ENCODE assay signal across 1 fruit fly cellular context in genomic region chr2L:16815989-16816749, dm6.
A peak's percentile ranks its signal among the peaks of the same experiment; 100 is the strongest.
TF ChIP-seq lines count a peak whose summit lies in the region.

Gene mdy (plus strand): TSS chr2L:16816660.

TF ChIP-seq in whole organism, embryonic, 481 proteins besides CTCF, POLR2A, EP300 and RAD21 (continued from another document and continues in another):
- TF ChIP-seq gcm2 (GFP tag; optimal IDR thresholded peaks at IDR 0.05; lab: Kevin White, UChicago) (peak; percentile 23), lola (GFP tag; optimal IDR thresholded peaks at IDR 0.05; lab: Kevin White, UChicago) (peak in 1 of 3 experiments; percentile 62), CG30431 (GFP tag; optimal IDR thresholded peaks at IDR 0.05; lab: Kevin White, UChicago) (peak; percentile 15), CG17612 (GFP tag; IDR thresholded peaks at IDR 0.05; lab: Robert Waterston, UW) (no peak), tup (GFP tag; optimal IDR thresholded peaks at IDR 0.05; lab: Kevin White, UChicago) (peak; percentile 29), CG11093 (GFP tag; IDR thresholded peaks at IDR 0.05; lab: Robert Waterston, UW) (0 out of 3 replicates have a peak, but pooled peaks have one; percentile 25), CG3995 (GFP tag; optimal IDR thresholded peaks at IDR 0.05; lab: Kevin White, UChicago) (no peak), wor (GFP tag; IDR thresholded peaks at IDR 0.05; lab: Robert Waterston, UW) (no peak; the same call in 1 of the 2 replicates), CG1024 (GFP tag; IDR thresholded peaks at IDR 0.05; lab: Robert Waterston, UW) (peak; percentile 27; the same call in 1 of the 2 replicates), pita (GFP tag; optimal IDR thresholded peaks at IDR 0.05; lab: Kevin White, UChicago) (peak; percentile 1), CG1603 (tag; optimal IDR thresholded peaks at IDR 0.05; lab: Kevin White, UChicago) (peak; percentile 72), CG10543 (GFP tag; optimal IDR thresholded peaks at IDR 0.05; lab: Kevin White, UChicago) (no peak), ara (GFP tag; IDR thresholded peaks at IDR 0.05; lab: Robert Waterston, UW) (peak; percentile 64), toy (GFP tag; IDR thresholded peaks at IDR 0.05; lab: Robert Waterston, UW) (no peak), NFAT (GFP tag; IDR thresholded peaks at IDR 0.05; lab: Robert Waterston, UW) (peak; percentile 86), CG15601 (tag; optimal IDR thresholded peaks at IDR 0.05; lab: Kevin White, UChicago) (peak; percentile 44), aop (GFP tag; IDR thresholded peaks at IDR 0.05; lab: Robert Waterston, UW) (no peak), prd (optimal IDR thresholded peaks at IDR 0.05; lab: Kevin White, UChicago) (no peak), prd (GFP tag; IDR thresholded peaks at IDR 0.05; lab: Robert Waterston, UW) (peak; percentile 69), stc (GFP tag; IDR thresholded peaks at IDR 0.05; lab: Robert Waterston, UW) (0 out of 2 replicates have a peak, but pooled peaks have one; percentile 5), Dp (GFP tag; optimal IDR thresholded peaks at IDR 0.05; lab: Kevin White, UChicago) (peak; percentile 89), wdn (GFP tag; IDR thresholded peaks at IDR 0.05; lab: Robert Waterston, UW) (peak; percentile 51; the same call in 1 of the 2 replicates), CG15269 (tag; optimal IDR thresholded peaks at IDR 0.05; lab: Kevin White, UChicago) (peak; percentile 45), PHDP (tag; optimal IDR thresholded peaks at IDR 0.05; lab: Kevin White, UChicago) (peak; percentile 58), CG12155 (GFP tag; optimal IDR thresholded peaks at IDR 0.05; lab: Kevin White, UChicago) (peak; percentile 41), Lhr (GFP tag; optimal IDR thresholded peaks at IDR 0.05; lab: Kevin White, UChicago) (peak; percentile 79), exex (tag; optimal IDR thresholded peaks at IDR 0.05; lab: Kevin White, UChicago) (no peak), bigmax (GFP tag; optimal IDR thresholded peaks at IDR 0.05; lab: Kevin White, UChicago) (no peak), klu (GFP tag; IDR thresholded peaks at IDR 0.05; lab: Robert Waterston, UW) (peak; percentile 45; the same call in 1 of the 2 replicates), Doc3 (GFP tag; IDR thresholded peaks at IDR 0.05; lab: Robert Waterston, UW; ENCODE audit: partially characterized antibody) (no peak), CG1792 (GFP tag; optimal IDR thresholded peaks at IDR 0.05; lab: Kevin White, UChicago) (peak; percentile 17), C15 (GFP tag; IDR thresholded peaks at IDR 0.05; lab: Robert Waterston, UW) (no peak), pzg (GFP tag; optimal IDR thresholded peaks at IDR 0.05; lab: Kevin White, UChicago) (peak; percentile 54), Jarid2 (GFP tag; optimal IDR thresholded peaks at IDR 0.05; lab: Kevin White, UChicago) (no peak), schlank (tag; optimal IDR thresholded peaks at IDR 0.05; lab: Kevin White, UChicago) (no peak), ems (GFP tag; optimal IDR thresholded peaks at IDR 0.05; lab: Kevin White, UChicago) (peak; percentile 48), twi (tag; optimal IDR thresholded peaks at IDR 0.05; lab: Kevin White, UChicago) (no peak), CG18262 (tag; optimal IDR thresholded peaks at IDR 0.05; lab: Kevin White, UChicago) (peak; percentile 68), salm (tag; optimal IDR thresholded peaks at IDR 0.05; lab: Kevin White, UChicago) (no peak), slp2 (GFP tag; optimal IDR thresholded peaks at IDR 0.05; lab: Kevin White, UChicago) (peak; percentile 30), fd96Cb (tag; optimal IDR thresholded peaks at IDR 0.05; lab: Kevin White, UChicago) (peak; percentile 12), HmgZ (tag; optimal IDR thresholded peaks at IDR 0.05; lab: Kevin White, UChicago) (peak; percentile 55), Meics (GFP tag; optimal IDR thresholded peaks at IDR 0.05; lab: Kevin White, UChicago) (peak; percentile 26), CG18011 (GFP tag; optimal IDR thresholded peaks at IDR 0.05; lab: Kevin White, UChicago) (peak; percentile 52), ssp (GFP tag; IDR thresholded peaks at IDR 0.05; lab: Robert Waterston, UW) (peak; percentile 55; the same call in 1 of the 2 replicates), CG31441 (GFP tag; IDR thresholded peaks at IDR 0.05; lab: Robert Waterston, UW) (peak; percentile 63), NC2β (GFP tag; optimal IDR thresholded peaks at IDR 0.05; lab: Kevin White, UChicago) (peak; percentile 37), Lim3 (GFP tag; IDR thresholded peaks at IDR 0.05; lab: Robert Waterston, UW) (no peak), cad (GFP tag; optimal IDR thresholded peaks at IDR 0.05; lab: Kevin White, UChicago) (no peak), disco-r (GFP tag; optimal IDR thresholded peaks at IDR 0.05; lab: Kevin White, UChicago) (no peak), CG9215 (GFP tag; IDR thresholded peaks at IDR 0.05; lab: Robert Waterston, UW) (no peak), lbe (GFP tag; optimal IDR thresholded peaks at IDR 0.05; lab: Kevin White, UChicago) (peak; percentile 61), wek (GFP tag; optimal IDR thresholded peaks at IDR 0.05; lab: Kevin White, UChicago) (no peak), CG12071 (GFP tag; optimal IDR thresholded peaks at IDR 0.05; lab: Kevin White, UChicago) (no peak), CG12391 (tag; optimal IDR thresholded peaks at IDR 0.05; lab: Kevin White, UChicago) (peak; percentile 77), amos (GFP tag; IDR thresholded peaks at IDR 0.05; lab: Robert Waterston, UW; ENCODE audit: partially characterized antibody) (no peak), Hr51 (GFP tag; optimal IDR thresholded peaks at IDR 0.05; lab: Kevin White, UChicago) (peak; percentile 45 to 53), Sox100B (GFP tag; optimal IDR thresholded peaks at IDR 0.05; lab: Kevin White, UChicago) (no peak), Sin3A (optimal IDR thresholded peaks at IDR 0.05; lab: Kevin White, UChicago) (no peak), CG3838 (GFP tag; optimal IDR thresholded peaks at IDR 0.05; lab: Kevin White, UChicago) (no peak), psq (GFP tag; optimal IDR thresholded peaks at IDR 0.05; lab: Kevin White, UChicago) (no peak), HLH54F (GFP tag; optimal IDR thresholded peaks at IDR 0.05; lab: Kevin White, UChicago) (peak; percentile 53), Rfx (GFP tag; IDR thresholded peaks at IDR 0.05; lab: Robert Waterston, UW) (peak; percentile 65), CG17802 (tag; optimal IDR thresholded peaks at IDR 0.05; lab: Kevin White, UChicago) (no peak), pho (GFP tag; optimal IDR thresholded peaks at IDR 0.05; lab: Kevin White, UChicago) (peak; percentile 47), en (GFP tag; optimal IDR thresholded peaks at IDR 0.05; lab: Kevin White, UChicago) (no peak), Hr3 (GFP tag; optimal IDR thresholded peaks at IDR 0.05; lab: Kevin White, UChicago) (peak; percentile 42), CG13894 (tag; optimal IDR thresholded peaks at IDR 0.05; lab: Kevin White, UChicago) (no peak), ato (GFP tag; IDR thresholded peaks at IDR 0.05; lab: Robert Waterston, UW; ENCODE audit: partially characterized antibody) (no peak), yki (optimal IDR thresholded peaks at IDR 0.05; lab: Kevin White, UChicago) (no peak), CG10147 (GFP tag; optimal IDR thresholded peaks at IDR 0.05; lab: Kevin White, UChicago) (no peak), hth (optimal IDR thresholded peaks at IDR 0.05; lab: Kevin White, UChicago) (no peak), Oli (tag; optimal IDR thresholded peaks at IDR 0.05; lab: Kevin White, UChicago) (peak; percentile 60), tgo (GFP tag; IDR thresholded peaks at IDR 0.05; lab: Robert Waterston, UW) (peak; percentile 53), fd102C (GFP tag; optimal IDR thresholded peaks at IDR 0.05; lab: Kevin White, UChicago) (no peak), al (GFP tag; IDR thresholded peaks at IDR 0.05; lab: Robert Waterston, UW) (peak; percentile 70), jigr1 (GFP tag; IDR thresholded peaks at IDR 0.05; lab: Robert Waterston, UW) (no peak), Dek (tag; optimal IDR thresholded peaks at IDR 0.05; lab: Kevin White, UChicago) (peak; percentile 54), Optix (GFP tag; IDR thresholded peaks at IDR 0.05; lab: Robert Waterston, UW) (peak; percentile 26; the same call in 1 of the 3 replicates), CG5180 (GFP tag; optimal IDR thresholded peaks at IDR 0.05; lab: Kevin White, UChicago) (peak; percentile 5), Nf-YB (GFP tag; optimal IDR thresholded peaks at IDR 0.05; lab: Kevin White, UChicago) (peak; percentile 23), HLH4C (GFP tag; IDR thresholded peaks at IDR 0.05; lab: Robert Waterston, UW; ENCODE audit: partially characterized antibody) (peak; percentile 73), CG10565 (GFP tag; optimal IDR thresholded peaks at IDR 0.05; lab: Kevin White, UChicago) (no peak), dpn (GFP tag; optimal IDR thresholded peaks at IDR 0.05; lab: Kevin White, UChicago) (peak; percentile 62 to 71), Hmr (GFP tag; optimal IDR thresholded peaks at IDR 0.05; lab: Kevin White, UChicago) (peak; percentile 58), nerfin-1 (tag; optimal IDR thresholded peaks at IDR 0.05; lab: Kevin White, UChicago) (no peak), CG7987 (GFP tag; optimal IDR thresholded peaks at IDR 0.05; lab: Kevin White, UChicago) (no peak), Hsf (GFP tag; optimal IDR thresholded peaks at IDR 0.05; lab: Kevin White, UChicago) (peak; percentile 69), odd (GFP tag; optimal IDR thresholded peaks at IDR 0.05; lab: Kevin White, UChicago) (no peak), corto (GFP tag; optimal IDR thresholded peaks at IDR 0.05; lab: Kevin White, UChicago) (peak; percentile 33), Poxn (GFP tag; IDR thresholded peaks at IDR 0.05; lab: Robert Waterston, UW) (0 out of 2 replicates have a peak, but pooled peaks have one; percentile 5), gsb-n (tag; optimal IDR thresholded peaks at IDR 0.05; lab: Kevin White, UChicago) (peak; percentile 36), CG15479 (GFP tag; optimal IDR thresholded peaks at IDR 0.05; lab: Kevin White, UChicago) (no peak), Nf-YC (tag; optimal IDR thresholded peaks at IDR 0.05; lab: Kevin White, UChicago) (peak; percentile 48), CG17912 (GFP tag; optimal IDR thresholded peaks at IDR 0.05; lab: Kevin White, UChicago) (no peak), fd3F (GFP tag; optimal IDR thresholded peaks at IDR 0.05; lab: Kevin White, UChicago) (peak; percentile 3), CG14050 (GFP tag; IDR thresholded peaks at IDR 0.05; lab: Robert Waterston, UW) (peak; percentile 26; the same call in 1 of the 3 replicates), nau (GFP tag; optimal IDR thresholded peaks at IDR 0.05; lab: Kevin White, UChicago) (no peak), CG11247 (GFP tag; IDR thresholded peaks at IDR 0.05; lab: Robert Waterston, UW) (peak; percentile 64), unc-4 (GFP tag; IDR thresholded peaks at IDR 0.05; lab: Robert Waterston, UW; ENCODE audit: partially characterized antibody) (peak; percentile 55; the same call in 1 of the 2 replicates), gt (GFP tag; IDR thresholded peaks at IDR 0.05; lab: Robert Waterston, UW) (no peak), sisA (GFP tag; IDR thresholded peaks at IDR 0.05; lab: Robert Waterston, UW) (peak; percentile 62), pan (optimal IDR thresholded peaks at IDR 0.05; lab: Kevin White, UChicago) (no peak), pan (GFP tag; optimal IDR thresholded peaks at IDR 0.05 in 1 of 2, IDR thresholded peaks at IDR 0.05 in 1 of 2) (peak in 1 of 2 experiments; percentile 50), BtbVII (GFP tag; optimal IDR thresholded peaks at IDR 0.05; lab: Kevin White, UChicago) (no peak), D19B (GFP tag; optimal IDR thresholded peaks at IDR 0.05; lab: Kevin White, UChicago) (peak; percentile 36), bab2 (GFP tag; optimal IDR thresholded peaks at IDR 0.05; lab: Kevin White, UChicago) (peak; percentile 63), org-1 (GFP tag; optimal IDR thresholded peaks at IDR 0.05; lab: Kevin White, UChicago) (peak; percentile 7), CG16863 (GFP tag; optimal IDR thresholded peaks at IDR 0.05; lab: Kevin White, UChicago) (peak; percentile 55), CG4730 (GFP tag; IDR thresholded peaks at IDR 0.05; lab: Robert Waterston, UW) (peak; percentile 30; the same call in 1 of the 2 replicates), dati (GFP tag; IDR thresholded peaks at IDR 0.05; lab: Robert Waterston, UW) (peak; percentile 45; the same call in 1 of the 2 replicates), CG17385 (GFP tag; optimal IDR thresholded peaks at IDR 0.05; lab: Kevin White, UChicago) (no peak), E2f1 (GFP tag; IDR thresholded peaks at IDR 0.05; lab: Robert Waterston, UW) (peak; percentile 59), jumu (GFP tag; optimal IDR thresholded peaks at IDR 0.05; lab: Kevin White, UChicago) (peak; percentile 8), tin (GFP tag; optimal IDR thresholded peaks at IDR 0.05; lab: Kevin White, UChicago) (peak; percentile 50), CG14441 (GFP tag; IDR thresholded peaks at IDR 0.05; lab: Robert Waterston, UW) (peak; percentile 47), ci (GFP tag; IDR thresholded peaks at IDR 0.05; lab: Robert Waterston, UW) (peak; percentile 66), Vsx1 (GFP tag; optimal IDR thresholded peaks at IDR 0.05; lab: Kevin White, UChicago) (peak; percentile 31), ab (GFP tag; optimal IDR thresholded peaks at IDR 0.05; lab: Kevin White, UChicago) (peak; percentile 36), B-H1 (GFP tag; IDR thresholded peaks at IDR 0.05; lab: Robert Waterston, UW) (no peak), hbn (GFP tag; IDR thresholded peaks at IDR 0.05; lab: Robert Waterston, UW; ENCODE audit: partially characterized antibody) (no peak), CG33557 (GFP tag; optimal IDR thresholded peaks at IDR 0.05; lab: Kevin White, UChicago) (peak; percentile 45), CG4854 (GFP tag; optimal IDR thresholded peaks at IDR 0.05; lab: Kevin White, UChicago) (no peak), YL-1 (GFP tag; optimal IDR thresholded peaks at IDR 0.05; lab: Kevin White, UChicago) (peak; percentile 36), Lpt (GFP tag; optimal IDR thresholded peaks at IDR 0.05; lab: Kevin White, UChicago) (no peak), fru (optimal IDR thresholded peaks at IDR 0.05; lab: Kevin White, UChicago) (no peak), Xbp1 (GFP tag; optimal IDR thresholded peaks at IDR 0.05; lab: Kevin White, UChicago) (peak; percentile 72), Sry-δ (GFP tag; optimal IDR thresholded peaks at IDR 0.05; lab: Kevin White, UChicago) (peak; percentile 63), Xrp1 (GFP tag; IDR thresholded peaks at IDR 0.05; lab: Robert Waterston, UW) (peak; percentile 56), sim (GFP tag; IDR thresholded peaks at IDR 0.05; lab: Robert Waterston, UW) (no peak), CG31365 (tag; optimal IDR thresholded peaks at IDR 0.05; lab: Kevin White, UChicago) (no peak), CG10959 (GFP tag; IDR thresholded peaks at IDR 0.05; lab: Robert Waterston, UW) (peak; percentile 26; the same call in 1 of the 2 replicates)
